Fruit fly (Drosophila melanogaster) whole organism, prepupa: ENCODE results near the gene Trm7-32.
"Not testable (repeated sequence)": the region's sequence is repeated elsewhere in the genome, so short reads cannot be mapped to it uniquely, and the experiment has no call there.

ENCODE experiments used
- Blimp-1 ChIP-seq: fragments of 200-800 bp; sonication (Bioruptor generic); optimal IDR thresholded peaks from 3 replicates; lab custom pipeline; 2017; ENCODE audit warnings: missing biosample characterization, missing genetic modification characterization, mild to moderate bottlenecking, moderate library complexity, missing genetic modification reagents
- CG10631 ChIP-seq: fragments of 200-800 bp; sonication (Bioruptor generic); optimal IDR thresholded peaks from 2 replicates; lab custom pipeline; 2016; ENCODE audit warnings: missing biosample characterization, missing genetic modification characterization
- CG11902 ChIP-seq: fragments of 200-800 bp; sonication (Bioruptor generic); optimal IDR thresholded peaks from 3 replicates; lab custom pipeline; 2016; ENCODE audit warnings: missing biosample characterization, missing genetic modification characterization
- CG15336 ChIP-seq: fragments of 200-800 bp; sonication (Bioruptor generic); IDR thresholded peaks from 2 replicates; pipeline ENCODE4 v1.3.6; 2022; ENCODE audit warnings: missing biosample characterization, missing genetic modification characterization
- CG1621 ChIP-seq: fragments of 200-800 bp; sonication (Bioruptor generic); optimal IDR thresholded peaks from 3 replicates; lab custom pipeline; 2018; ENCODE audit warnings: missing biosample characterization, mild to moderate bottlenecking, missing genetic modification characterization
- CG16779 ChIP-seq: fragments of 200-800 bp; sonication (Bioruptor generic); optimal IDR thresholded peaks from 3 replicates; lab custom pipeline; 2017; ENCODE audit warnings: missing biosample characterization, mild to moderate bottlenecking, missing genetic modification characterization
- CG3032 ChIP-seq: fragments of 200-800 bp; optimal IDR thresholded peaks from 2 replicates; lab custom pipeline; 2019; ENCODE audit warnings: missing biosample characterization, mild to moderate bottlenecking, missing genetic modification characterization, moderate library complexity
- CG4318 ChIP-seq: fragments of 200-800 bp; sonication (Bioruptor generic); optimal IDR thresholded peaks from 3 replicates; lab custom pipeline; 2017; ENCODE audit warnings: missing biosample characterization, mild to moderate bottlenecking, missing genetic modification characterization
- CG6163 ChIP-seq: fragments of 200-800 bp; sonication (Bioruptor generic); IDR thresholded peaks from 3 replicates; pipeline ENCODE4 v1.3.6; 2022; ENCODE audit warnings: missing biosample characterization, missing genetic modification characterization
- CG6792 ChIP-seq: fragments of 200-800 bp; sonication (Bioruptor generic); optimal IDR thresholded peaks from 3 replicates; lab custom pipeline; 2016; ENCODE audit warnings: missing biosample characterization, missing genetic modification characterization
- CG6808 ChIP-seq: fragments of 200-800 bp; sonication (Bioruptor generic); optimal IDR thresholded peaks from 3 replicates; lab custom pipeline; 2017; ENCODE audit warnings: missing biosample characterization, missing genetic modification characterization, mild to moderate bottlenecking, moderate library complexity, missing genetic modification reagents
- CG8119 ChIP-seq: fragments of 200-800 bp; sonication (Bioruptor generic); IDR thresholded peaks from 3 replicates; pipeline ENCODE4 v1.3.6; 2022; ENCODE audit warnings: missing biosample characterization, missing genetic modification characterization
- Eip75B ChIP-seq: fragments of 200-800 bp; sonication (Bioruptor generic); optimal IDR thresholded peaks from 3 replicates; lab custom pipeline; 2016; ENCODE audit warnings: missing biosample characterization, missing genetic modification characterization
- Eip78C ChIP-seq: fragments of 200-800 bp; sonication (Bioruptor generic); peaks from one replicate; lab custom pipeline; 2016; ENCODE audit warnings: missing biosample characterization, missing genetic modification characterization
- Gug ChIP-seq: fragments of 200-800 bp; sonication (Bioruptor generic); IDR thresholded peaks from 2 replicates; pipeline ENCODE4 v1.3.6; 2022; ENCODE audit warnings: missing biosample characterization, missing genetic modification characterization
- Hr39 ChIP-seq: fragments of 200-800 bp; sonication (Bioruptor generic); optimal IDR thresholded peaks from 2 replicates; lab custom pipeline; 2016; ENCODE audit warnings: missing biosample characterization, missing genetic modification characterization
- Hr4 ChIP-seq: fragments of 200-800 bp; sonication (Bioruptor generic); optimal IDR thresholded peaks from 3 replicates; lab custom pipeline; 2016; ENCODE audit warnings: missing biosample characterization, missing genetic modification characterization
- Lpt ChIP-seq: fragments of 200-800 bp; sonication (Bioruptor generic); optimal IDR thresholded peaks from 3 replicates; lab custom pipeline; 2016; ENCODE audit warnings: missing biosample characterization, missing genetic modification characterization
- Met ChIP-seq: fragments of 200-800 bp; sonication (Bioruptor generic); optimal IDR thresholded peaks from 3 replicates; lab custom pipeline; 2016; ENCODE audit warnings: missing biosample characterization, missing genetic modification characterization
- Sox102F ChIP-seq: fragments of 200-800 bp; sonication (Bioruptor generic); optimal IDR thresholded peaks from 2 replicates; lab custom pipeline; 2016; ENCODE audit warnings: missing biosample characterization, mild to moderate bottlenecking, missing genetic modification characterization
- Sox14 ChIP-seq: fragments of 200-800 bp; sonication (Bioruptor generic); optimal IDR thresholded peaks from 3 replicates; lab custom pipeline; 2016; ENCODE audit warnings: missing biosample characterization, missing genetic modification characterization
- achi ChIP-seq: fragments of 200-800 bp; sonication (Bioruptor generic); optimal IDR thresholded peaks from 3 replicates; lab custom pipeline; 2016; ENCODE audit warnings: missing biosample characterization, missing genetic modification characterization
- cyc ChIP-seq: fragments of 200-800 bp; sonication (Bioruptor generic); optimal IDR thresholded peaks from 3 replicates; lab custom pipeline; 2016; ENCODE audit warnings: missing biosample characterization, missing genetic modification characterization
- dsx ChIP-seq: fragments of 200-800 bp; optimal IDR thresholded peaks from 3 replicates; lab custom pipeline; 2019; ENCODE audit warnings: missing biosample characterization, mild to moderate bottlenecking, missing genetic modification characterization, moderate library complexity; ENCODE audit not compliant: poor library complexity, severe bottlenecking
- eg ChIP-seq: fragments of 200-800 bp; sonication (Bioruptor generic); IDR thresholded peaks from 3 replicates; pipeline ENCODE4 v1.3.6; 2022; ENCODE audit warnings: missing biosample characterization, missing genetic modification characterization
- esn ChIP-seq: fragments of 200-800 bp; sonication (Bioruptor generic); optimal IDR thresholded peaks from 2 replicates; lab custom pipeline; 2016; ENCODE audit warnings: missing biosample characterization, mild to moderate bottlenecking, missing genetic modification characterization, moderate library complexity
- fkh ChIP-seq: fragments of 200-800 bp; sonication (Bioruptor generic); optimal IDR thresholded peaks from 3 replicates; lab custom pipeline; 2017; ENCODE audit warnings: missing biosample characterization, mild to moderate bottlenecking, missing genetic modification characterization, moderate library complexity
- lz ChIP-seq: fragments of 200-800 bp; sonication (Bioruptor generic); optimal IDR thresholded peaks from 3 replicates; lab custom pipeline; 2016; ENCODE audit warnings: missing biosample characterization, missing genetic modification characterization
- salr ChIP-seq, 2 experiments: fragments of 200-800 bp; sonication (Bioruptor generic); optimal IDR thresholded peaks; 3 replicates each; lab custom pipeline; 2016 to 2018; ENCODE audit warnings: missing biosample characterization in 2 of 2, missing genetic modification characterization in 2 of 2, mild to moderate bottlenecking in 1 of 2
- ss ChIP-seq, 2 experiments: fragments of 200-800 bp; sonication (Bioruptor generic); optimal IDR thresholded peaks; 2 replicates in 1 of 2; 3 replicates in 1 of 2; lab custom pipeline; 2017 to 2018; ENCODE audit warnings: mild to moderate bottlenecking in 2 of 2, missing biosample characterization in 2 of 2, missing genetic modification characterization in 2 of 2, moderate library complexity in 1 of 2
- svp ChIP-seq: fragments of 200-800 bp; sonication (Bioruptor generic); peaks from one replicate; lab custom pipeline; 2016; ENCODE audit warnings: missing biosample characterization, missing genetic modification characterization
- vri ChIP-seq: fragments of 200-800 bp; sonication (Bioruptor generic); optimal IDR thresholded peaks from 3 replicates; lab custom pipeline; 2016; ENCODE audit warnings: missing biosample characterization, mild to moderate bottlenecking, missing genetic modification characterization

The Trm7-32 gene

dm6 chr3R:16991781-16992180 lies 48.7 kb upstream of the Trm7-32 start, which contains the start of gene EMC2B (continued):
- no peak for TF ChIP-seq Blimp-1
- peak; percentile 15 for TF ChIP-seq CG11902 (GFP tag; lab: Kevin White, UChicago)
- no peak for TF ChIP-seq vri (GFP tag; lab: Kevin White, UChicago)
- no peak for TF ChIP-seq Met (GFP tag; lab: Kevin White, UChicago)
- TF ChIP-seq Sox14, result peak; percentile 46
- TF ChIP-seq achi, result peak; percentile 24
- TF ChIP-seq Hr39, result peak; percentile 60
- no peak for TF ChIP-seq CG4318 (GFP tag; lab: Kevin White, UChicago)
- peak; percentile 57 for TF ChIP-seq Eip75B (GFP tag; lab: Kevin White, UChicago)
- TF ChIP-seq CG16779, result no peak
- no peak for TF ChIP-seq CG6808 (GFP tag; lab: Kevin White, UChicago)
- peak; percentile 33 for TF ChIP-seq CG10631 (GFP tag; lab: Kevin White, UChicago)
- TF ChIP-seq CG1621 (tag; lab: Kevin White, UChicago), result peak; percentile 41
- TF ChIP-seq Hr4 (GFP tag; lab: Kevin White, UChicago), result peak; percentile 57
- no peak for TF ChIP-seq salr (GFP tag; optimal IDR thresholded peaks at IDR 0.05; lab: Kevin White, UChicago)
- TF ChIP-seq, all 60 proteins: peak for 23

dm6 chr3R:16992716-16993115 lies 47.8 kb upstream of the Trm7-32 start, which contains the start of gene CG31274:
TSS of gene CG31274 (plus strand) at chr3R:16993016.
- not testable (repeated sequence) for TF ChIP-seq Lpt; cyc (GFP tag; lab: Kevin White, UChicago); CG8119 (GFP tag; lab: Robert Waterston, UW)

dm6 chr3R:16996059-16996959 lies 44.2 kb upstream of the Trm7-32 start, which contains the start of the genes EMC2A and CG3534:
TSS of gene EMC2A (minus strand) at chr3R:16996071.
TSS of gene CG3534 (plus strand) at chr3R:16996446.
- no peak for TF ChIP-seq Lpt
- no peak for TF ChIP-seq ss (GFP tag; optimal IDR thresholded peaks at IDR 0.05; lab: Kevin White, UChicago)
- no peak for TF ChIP-seq CG16779
- TF ChIP-seq Hr39, result no peak
- no peak for TF ChIP-seq CG6163 (GFP tag; lab: Robert Waterston, UW)
- peak; percentile 8 for TF ChIP-seq dsx
- no peak for TF ChIP-seq Sox102F
- no peak for TF ChIP-seq vri (GFP tag; lab: Kevin White, UChicago)
- no peak for TF ChIP-seq CG6808 (GFP tag; lab: Kevin White, UChicago)
- TF ChIP-seq achi, result no peak
- no peak for TF ChIP-seq CG4318 (GFP tag; lab: Kevin White, UChicago)
- TF ChIP-seq lz (GFP tag; lab: Kevin White, UChicago), result peak; percentile 41
- peak; percentile 44 for TF ChIP-seq Eip75B (GFP tag; lab: Kevin White, UChicago)
- peak; percentile 73 for TF ChIP-seq fkh (GFP tag; lab: Kevin White, UChicago)
- TF ChIP-seq CG3032 (tag; lab: Kevin White, UChicago), result peak; percentile 54
- no peak for TF ChIP-seq CG8119 (GFP tag; lab: Robert Waterston, UW)
- TF ChIP-seq svp, result peak; percentile 67
- peak; percentile 25 for TF ChIP-seq CG10631 (GFP tag; lab: Kevin White, UChicago)
- no peak for TF ChIP-seq cyc (GFP tag; lab: Kevin White, UChicago)

- no peak for TF ChIP-seq CG15336 (GFP tag; lab: Robert Waterston, UW)
- peak; percentile 33 for TF ChIP-seq fkh (GFP tag; lab: Kevin White, UChicago)
- TF ChIP-seq CG4318 (GFP tag; lab: Kevin White, UChicago), result no peak
- TF ChIP-seq eg, result 0 out of 3 replicates have a peak, but pooled peaks have one; percentile 19
- TF ChIP-seq Eip78C (GFP tag; lab: Kevin White, UChicago), result peak; percentile 70
- peak; percentile 85 for TF ChIP-seq CG1621 (tag; lab: Kevin White, UChicago)
- peak in 1 of 2 experiments; percentile 62 for TF ChIP-seq ss (GFP tag; optimal IDR thresholded peaks at IDR 0.05; lab: Kevin White, UChicago)
- TF ChIP-seq svp, result peak; percentile 93
- no peak for TF ChIP-seq CG6792 (GFP tag; lab: Kevin White, UChicago)
- 0 out of 3 replicates have a peak, but pooled peaks have one; percentile 31 for TF ChIP-seq CG6163 (GFP tag; lab: Robert Waterston, UW)
- peak; percentile 44 for TF ChIP-seq Sox14
- 0 out of 2 replicates have a peak, but pooled peaks have one; percentile 16 for TF ChIP-seq Gug (GFP tag; lab: Robert Waterston, UW)
- peak; percentile 31 for TF ChIP-seq esn (GFP tag; lab: Kevin White, UChicago)
Measured at dm6 chr3R:17002218-17003110, 38.0 kb upstream of the Trm7-32 start, which contains the start of the genes Sf3a1 and Irc. TSS of gene Sf3a1 (minus strand) at chr3R:17002355. TSS of gene Irc (plus strand) at chr3R:17002875.
